Worm (Caenorhabditis elegans) whole organism, L2 larva: Measurements from ENCODE around the gene C52B9.4.

Experiments used
- ama-1 ChIP-seq: fragments of 150-350 bp; optimal IDR thresholded peaks from 2 replicates; lab custom pipeline; 2018; ENCODE audit warnings: inconsistent platforms
- ceh-16 ChIP-seq: fragments of 150-350 bp; optimal IDR thresholded peaks from 2 replicates; lab custom pipeline; 2014; ENCODE audit warnings: missing biosample characterization, missing genetic modification characterization
- ceh-82 ChIP-seq: fragments of 150-350 bp; optimal IDR thresholded peaks from 2 replicates; lab custom pipeline; 2014; ENCODE audit warnings: missing biosample characterization, missing genetic modification characterization
- dmd-4 ChIP-seq: sonication (generic microtip); optimal IDR thresholded peaks from 2 replicates; lab custom pipeline; 2017; ENCODE audit warnings: missing biosample characterization, missing genetic modification characterization
- elt-3 ChIP-seq: sonication (generic microtip); optimal IDR thresholded peaks from 2 replicates; lab custom pipeline; 2017; ENCODE audit warnings: missing biosample characterization, missing genetic modification characterization
- lin-13 ChIP-seq: fragments of 150-350 bp; optimal IDR thresholded peaks from 2 replicates; lab custom pipeline; 2014; ENCODE audit warnings: missing biosample characterization, missing genetic modification reagents, missing genetic modification characterization
- lin-39 ChIP-seq: fragments of 150-350 bp; optimal IDR thresholded peaks from 2 replicates; lab custom pipeline; 2014; ENCODE audit warnings: missing biosample characterization, missing genetic modification reagents, missing genetic modification characterization
- nhr-10 ChIP-seq: sonication (generic microtip); optimal IDR thresholded peaks from 2 replicates; lab custom pipeline; 2017; ENCODE audit warnings: missing biosample characterization, missing genetic modification characterization
- nhr-23 ChIP-seq: fragments of 150-350 bp; optimal IDR thresholded peaks from 2 replicates; lab custom pipeline; 2014; ENCODE audit warnings: missing biosample characterization, missing genetic modification reagents, missing genetic modification characterization
- nhr-25 ChIP-seq: fragments of 150-350 bp; sonication (generic microtip); optimal IDR thresholded peaks from 3 replicates; lab custom pipeline; 2014; ENCODE audit warnings: missing biosample characterization, missing genetic modification characterization
- unc-39 ChIP-seq: fragments of 150-350 bp; optimal IDR thresholded peaks from 2 replicates; lab custom pipeline; 2014; ENCODE audit warnings: missing biosample characterization, missing genetic modification characterization
- unc-55 ChIP-seq: fragments of 150-350 bp; sonication (generic microtip); optimal IDR thresholded peaks from 3 replicates; lab custom pipeline; 2014; ENCODE audit warnings: missing biosample characterization, missing genetic modification reagents, missing genetic modification characterization
- unc-62 ChIP-seq: fragments of 150-350 bp; optimal IDR thresholded peaks from 2 replicates; lab custom pipeline; 2014; ENCODE audit warnings: missing biosample characterization, missing genetic modification reagents, missing genetic modification characterization

ce11 chrX:4218174-4218573, 42.3 kb upstream of the C52B9.4 start, which contains the start of gene W01H2.2:
- no peak for TF ChIP-seq nhr-10 (tag; lab: Kevin White, UChicago)
- TF ChIP-seq elt-3 (tag; lab: Kevin White, UChicago) = no peak
- peak; percentile 8 for TF ChIP-seq unc-55 (GFP tag; lab: Kevin White, UChicago)
- TF ChIP-seq lin-39 (tag; lab: Kevin White, UChicago) = no peak
- no peak for TF ChIP-seq dmd-4 (tag; lab: Kevin White, UChicago)
- TF ChIP-seq ceh-82 (tag; lab: Kevin White, UChicago) = no peak
- no peak for TF ChIP-seq ceh-16 (tag; lab: Kevin White, UChicago)
- TF ChIP-seq nhr-23 (tag; lab: Kevin White, UChicago) = no peak
- TF ChIP-seq ama-1 (lab: Kevin White, UChicago) = no peak
- TF ChIP-seq lin-13 (GFP tag; lab: Kevin White, UChicago) = no peak
- no peak for TF ChIP-seq unc-39
- TF ChIP-seq nhr-25 (tag; lab: Kevin White, UChicago) = no peak
- TF ChIP-seq unc-62 (GFP tag; lab: Kevin White, UChicago) = no peak
